Fruit fly (Drosophila melanogaster): ENCODE data around the gene CanA-14F.

CanA-14F gene

dm6 chrX:16610601-16611058 lies 23.7 kb upstream of the CanA-14F start, which contains the start of gene mbt (continued):
- peak; percentile 59 for TF ChIP-seq D (optimal IDR thresholded peaks at IDR 0.05)
- TF ChIP-seq D (GFP tag; optimal IDR thresholded peaks at IDR 0.05) = no peak
- peak; percentile 31 for TF ChIP-seq stwl (tag; optimal IDR thresholded peaks at IDR 0.05)
- no peak for TF ChIP-seq Gsc (GFP tag; IDR thresholded peaks at IDR 0.05)
- no peak for TF ChIP-seq CG2678 (tag; optimal IDR thresholded peaks at IDR 0.05)
- TF ChIP-seq CG4730 (GFP tag; IDR thresholded peaks at IDR 0.05) = no peak
- peak; percentile 31; the same call in 1 of the 3 replicates for TF ChIP-seq Aef1 (GFP tag; IDR thresholded peaks at IDR 0.05)
- TF ChIP-seq Vsx1 (GFP tag; optimal IDR thresholded peaks at IDR 0.05) = no peak
- TF ChIP-seq sima (GFP tag; optimal IDR thresholded peaks at IDR 0.05) = no peak
- TF ChIP-seq Kr (GFP tag; optimal IDR thresholded peaks at IDR 0.05) = no peak
- TF ChIP-seq HmgD (GFP tag; optimal IDR thresholded peaks at IDR 0.05) = peak; percentile 51
- peak; percentile 59 for TF ChIP-seq nerfin-1 (tag; optimal IDR thresholded peaks at IDR 0.05)
- no peak for TF ChIP-seq br (optimal IDR thresholded peaks at IDR 0.05)
- TF ChIP-seq CG18476 (GFP tag; optimal IDR thresholded peaks at IDR 0.05) = no peak
- TF ChIP-seq CG31441 (GFP tag; IDR thresholded peaks at IDR 0.05) = no peak
- peak; percentile 20 for TF ChIP-seq grau (tag; optimal IDR thresholded peaks at IDR 0.05)
- TF ChIP-seq mirr (GFP tag; optimal IDR thresholded peaks at IDR 0.05) = no peak
- no peak for TF ChIP-seq CG3407 (GFP tag; optimal IDR thresholded peaks at IDR 0.05)
- TF ChIP-seq cad (GFP tag; optimal IDR thresholded peaks at IDR 0.05) = no peak
- TF ChIP-seq CG30431 (GFP tag; optimal IDR thresholded peaks at IDR 0.05) = no peak
- no peak for TF ChIP-seq CG10462 (GFP tag; optimal IDR thresholded peaks at IDR 0.05)
- no peak for TF ChIP-seq jing (GFP tag; optimal IDR thresholded peaks at IDR 0.05)
- TF ChIP-seq CG31365 (tag; optimal IDR thresholded peaks at IDR 0.05) = no peak
- no peak for TF ChIP-seq Lim3 (GFP tag; IDR thresholded peaks at IDR 0.05)
- no peak for TF ChIP-seq ro (GFP tag; IDR thresholded peaks at IDR 0.05)
- no peak for TF ChIP-seq Hmr (GFP tag; optimal IDR thresholded peaks at IDR 0.05)
- peak; percentile 85 for TF ChIP-seq E2f2 (GFP tag; IDR thresholded peaks at IDR 0.05)
- TF ChIP-seq tup (GFP tag; optimal IDR thresholded peaks at IDR 0.05) = no peak
- TF ChIP-seq sob (GFP tag; IDR thresholded peaks at IDR 0.05) = 0 out of 2 replicates have a peak, but pooled peaks have one; percentile 32
- no peak for TF ChIP-seq Chrac-16 (GFP tag; optimal IDR thresholded peaks at IDR 0.05)
- peak; percentile 82 for TF ChIP-seq HLH4C (GFP tag; IDR thresholded peaks at IDR 0.05; ENCODE audit: partially characterized antibody)
- TF ChIP-seq bab2 (GFP tag; optimal IDR thresholded peaks at IDR 0.05) = no peak
- no peak for TF ChIP-seq Dbx (GFP tag; IDR thresholded peaks at IDR 0.05)
- no peak for TF ChIP-seq NfI (GFP tag; optimal IDR thresholded peaks at IDR 0.05)
- TF ChIP-seq CG12071 (GFP tag; optimal IDR thresholded peaks at IDR 0.05) = no peak
- peak; percentile 14 for TF ChIP-seq pho (GFP tag; optimal IDR thresholded peaks at IDR 0.05)
- TF ChIP-seq jigr1 (GFP tag; IDR thresholded peaks at IDR 0.05) = no peak
- TF ChIP-seq chinmo (GFP tag; IDR thresholded peaks at IDR 0.05; ENCODE audit: partially characterized antibody) = peak; percentile 76; the same call in 1 of the 4 replicates
- no peak for TF ChIP-seq CG3065 (GFP tag; optimal IDR thresholded peaks at IDR 0.05)
- TF ChIP-seq Nf-YB (GFP tag; optimal IDR thresholded peaks at IDR 0.05) = peak; percentile 7
- no peak for TF ChIP-seq CG3838 (GFP tag; optimal IDR thresholded peaks at IDR 0.05)
- TF ChIP-seq Ssrp (tag; optimal IDR thresholded peaks at IDR 0.05) = no peak
- peak; percentile 45 for TF ChIP-seq Nf-YC (tag; optimal IDR thresholded peaks at IDR 0.05)
- no peak for TF ChIP-seq Eip74EF (GFP tag; optimal IDR thresholded peaks at IDR 0.05)
- peak; percentile 35; the same call in 1 of the 2 replicates for TF ChIP-seq CG9932 (GFP tag; IDR thresholded peaks at IDR 0.05)
- TF ChIP-seq Lhr (GFP tag; optimal IDR thresholded peaks at IDR 0.05) = no peak
- no peak for TF ChIP-seq H2.0 (GFP tag; IDR thresholded peaks at IDR 0.05)
- TF ChIP-seq dysf (GFP tag; IDR thresholded peaks at IDR 0.05) = no peak
- no peak for TF ChIP-seq Atf3 (GFP tag; optimal IDR thresholded peaks at IDR 0.05)
- TF ChIP-seq gem (tag; optimal IDR thresholded peaks at IDR 0.05) = no peak
- no peak for TF ChIP-seq CG5953 (GFP tag; IDR thresholded peaks at IDR 0.05)
- TF ChIP-seq ssp (GFP tag; IDR thresholded peaks at IDR 0.05) = no peak
